Fruit fly (Drosophila melanogaster): ENCODE results near the gene CG43731.

- TF ChIP-seq Smox (GFP tag; optimal IDR thresholded peaks at IDR 0.05) (no peak), Eip93F (GFP tag; optimal IDR thresholded peaks at IDR 0.05) (no peak), CG16779 (tag; optimal IDR thresholded peaks at IDR 0.05) (no peak), CG10669 (GFP tag; optimal IDR thresholded peaks at IDR 0.05) (no peak)
Observed at dm6 chr2L:19063090-19063692, 38.7 kb upstream of the CG43731 start, which contains the start of gene Dus4.
